Fruit fly (Drosophila melanogaster) S2 (cell line): ENCODE results near the gene awd.

Experiments
- CG8478 ChIP-seq: fragments of >200 bp; optimal IDR thresholded peaks from 2 replicates; lab custom pipeline; 2018
- CTCF ChIP-seq, 2 experiments: fragments of >200 bp; optimal IDR thresholded peaks; 2 replicates each; lab custom pipeline; 2018

- no peak for TF ChIP-seq CTCF (optimal IDR thresholded peaks at IDR 0.05; lab: Kevin White, UChicago)
- TF ChIP-seq CG8478, result no peak
Observed at dm6 chr3R:31711270-31712029, 34.4 kb downstream of the awd start.
